Worm (Caenorhabditis elegans) whole organism, young adult: ENCODE results near the gene mlt-8.

Source experiments
- B0019.2 ChIP-seq: fragments of 200-800 bp; sonication (Bioruptor generic); conservative IDR thresholded peaks from 2 replicates; pipeline ENCODE4 v1.3.6; 2022; ENCODE audit warnings: missing genetic modification reagents, missing genetic modification characterization, missing compliant biosample characterization
- B0035.1 ChIP-seq: sonication (generic microtip); optimal IDR thresholded peaks from 2 replicates; lab custom pipeline; 2016; ENCODE audit warnings: missing genetic modification characterization, mild to moderate bottlenecking, missing compliant biosample characterization, missing genotype, missing genetic modification reagents
- C17E4.6 ChIP-seq: fragments of 200-800 bp; sonication (Bioruptor generic); IDR thresholded peaks from 2 replicates; pipeline ENCODE4 v1.3.6; 2022; ENCODE audit warnings: missing genetic modification reagents, missing genetic modification characterization, missing compliant biosample characterization
- F10E7.11 ChIP-seq: sonication (generic microtip); optimal IDR thresholded peaks from 2 replicates; lab custom pipeline; 2017; ENCODE audit warnings: mild to moderate bottlenecking, missing genetic modification characterization, moderate library complexity, missing compliant biosample characterization
- F33H1.4 ChIP-seq: fragments of 200-800 bp; sonication (Bioruptor generic); IDR thresholded peaks from 2 replicates; pipeline ENCODE4 v1.3.6; 2022; ENCODE audit warnings: missing genetic modification reagents, missing genetic modification characterization, missing compliant biosample characterization
- F39B2.1 ChIP-seq: fragments of 200-800 bp; sonication (Bioruptor generic); IDR thresholded peaks from 2 replicates; pipeline ENCODE4 v1.3.6; 2022; ENCODE audit warnings: missing genetic modification reagents, missing genetic modification characterization, missing compliant biosample characterization
- F52B5.7 ChIP-seq: sonication (generic microtip); optimal IDR thresholded peaks from 2 replicates; lab custom pipeline; 2016; ENCODE audit warnings: mild to moderate bottlenecking, missing genetic modification characterization, missing compliant biosample characterization
- F55B11.4 ChIP-seq: sonication (generic microtip); optimal IDR thresholded peaks from 2 replicates; lab custom pipeline; 2016; ENCODE audit warnings: missing compliant biosample characterization, missing genetic modification characterization, borderline replicate concordance; ENCODE audit not compliant: insufficient read depth
- F57A8.1 ChIP-seq: fragments of 200-800 bp; sonication (Bioruptor generic); optimal IDR thresholded peaks from 2 replicates; lab custom pipeline; 2018; ENCODE audit warnings: mild to moderate bottlenecking, missing genetic modification characterization, moderate library complexity, missing compliant biosample characterization
- F57C9.4 ChIP-seq: sonication (generic microtip); optimal IDR thresholded peaks from 2 replicates; lab custom pipeline; 2017; ENCODE audit warnings: mild to moderate bottlenecking, missing genetic modification characterization, missing compliant biosample characterization
- T26A5.8 ChIP-seq: sonication (generic microtip); optimal IDR thresholded peaks from 2 replicates; lab custom pipeline; 2016; ENCODE audit warnings: missing genetic modification characterization, missing compliant biosample characterization
- Y79H2A.3 ChIP-seq: fragments of 200-800 bp; sonication (Bioruptor generic); conservative IDR thresholded peaks from 2 replicates; pipeline ENCODE4 v1.3.6; 2022; ENCODE audit warnings: missing genetic modification reagents, missing genetic modification characterization, missing compliant biosample characterization
- Y95B8A.8 ChIP-seq: fragments of 200-800 bp; sonication (Bioruptor generic); IDR thresholded peaks from 2 replicates; pipeline ENCODE4 v1.3.6; 2022; ENCODE audit warnings: missing genetic modification reagents, missing genetic modification characterization, missing compliant biosample characterization
- aptf-3 ChIP-seq: fragments of 200-800 bp; sonication (Bioruptor generic); IDR thresholded peaks from 2 replicates; pipeline ENCODE4 v1.3.6; 2022; ENCODE audit warnings: missing genetic modification characterization, missing compliant biosample characterization
- attf-6 ChIP-seq: fragments of 200-800 bp; sonication (Bioruptor generic); IDR thresholded peaks from 2 replicates; pipeline ENCODE4 v1.3.6; 2022; ENCODE audit warnings: missing genetic modification reagents, missing genetic modification characterization, missing compliant biosample characterization
- bed-1 ChIP-seq: fragments of 200-800 bp; sonication (Bioruptor generic); IDR thresholded peaks from 2 replicates; pipeline ENCODE4 v1.3.6; 2022; ENCODE audit warnings: missing genetic modification reagents, missing genetic modification characterization, missing compliant biosample characterization
- ccch-3 ChIP-seq: fragments of 200-800 bp; sonication (Bioruptor generic); optimal IDR thresholded peaks from 2 replicates; lab custom pipeline; 2018; ENCODE audit warnings: mild to moderate bottlenecking, missing genetic modification characterization, missing compliant biosample characterization
- ceh-27 ChIP-seq: fragments of 200-800 bp; sonication (Bioruptor generic); optimal IDR thresholded peaks from 2 replicates; lab custom pipeline; 2018; ENCODE audit warnings: mild to moderate bottlenecking, missing genetic modification characterization, moderate library complexity, missing compliant biosample characterization
- ceh-58 ChIP-seq: fragments of 200-800 bp; sonication (Bioruptor generic); IDR thresholded peaks from 2 replicates; pipeline ENCODE4 v1.3.6; 2022; ENCODE audit warnings: missing genetic modification characterization, missing compliant biosample characterization
- ceh-79 ChIP-seq: sonication (generic microtip); optimal IDR thresholded peaks from 2 replicates; lab custom pipeline; 2017; ENCODE audit warnings: mild to moderate bottlenecking, missing genetic modification characterization, missing compliant biosample characterization
- efl-1 ChIP-seq: fragments of 150-350 bp; optimal IDR thresholded peaks from 2 replicates; lab custom pipeline; 2014; ENCODE audit warnings: missing biosample characterization, missing genetic modification reagents, missing genetic modification characterization
- egl-44 ChIP-seq: fragments of 200-800 bp; sonication (Bioruptor generic); IDR thresholded peaks from 2 replicates; pipeline ENCODE4 v1.3.6; 2022; ENCODE audit warnings: missing genetic modification reagents, missing genetic modification characterization, missing compliant biosample characterization
- gei-17 ChIP-seq: fragments of 200-800 bp; sonication (Bioruptor generic); optimal IDR thresholded peaks from 2 replicates; lab custom pipeline; 2018; ENCODE audit warnings: mild to moderate bottlenecking, missing genetic modification characterization, missing compliant biosample characterization
- hmg-1.2 ChIP-seq: fragments of 200-800 bp; sonication (Bioruptor generic); IDR thresholded peaks from 2 replicates; pipeline ENCODE4 v1.3.6; 2022; ENCODE audit warnings: missing genetic modification reagents, missing genetic modification characterization, missing compliant biosample characterization
- hrde-1 ChIP-seq: sonication (generic microtip); optimal IDR thresholded peaks from 2 replicates; lab custom pipeline; 2016; ENCODE audit warnings: missing genetic modification characterization, mild to moderate bottlenecking, missing compliant biosample characterization, moderate library complexity, missing genotype, missing genetic modification reagents, borderline replicate concordance
- lin-40 ChIP-seq: sonication (generic microtip); optimal IDR thresholded peaks from 2 replicates; lab custom pipeline; 2016; ENCODE audit warnings: missing genetic modification characterization, mild to moderate bottlenecking, missing compliant biosample characterization, missing genotype, missing genetic modification reagents
- lir-1 ChIP-seq: fragments of 200-800 bp; sonication (Bioruptor generic); conservative IDR thresholded peaks from 2 replicates; pipeline ENCODE4 v1.3.6; 2022; ENCODE audit warnings: missing genetic modification reagents, missing genetic modification characterization, missing compliant biosample characterization
- lsl-1 ChIP-seq: fragments of 200-800 bp; sonication (Bioruptor generic); optimal IDR thresholded peaks from 2 replicates; lab custom pipeline; 2018; ENCODE audit warnings: mild to moderate bottlenecking, missing genetic modification characterization, moderate library complexity, missing compliant biosample characterization
- madf-8 ChIP-seq: fragments of 200-800 bp; sonication (Bioruptor generic); conservative IDR thresholded peaks from 2 replicates; pipeline ENCODE4 v1.3.6; 2022; ENCODE audit warnings: missing genetic modification reagents, missing genetic modification characterization, missing compliant biosample characterization
- mel-28 ChIP-seq: sonication (generic microtip); optimal IDR thresholded peaks from 2 replicates; lab custom pipeline; 2016; ENCODE audit warnings: borderline replicate concordance, mild to moderate bottlenecking, missing genetic modification characterization, missing compliant biosample characterization
- mes-4 ChIP-seq: sonication (generic microtip); optimal IDR thresholded peaks from 2 replicates; lab custom pipeline; 2016; ENCODE audit warnings: missing genotype, missing genetic modification characterization, missing compliant biosample characterization
- nfya-2 ChIP-seq: fragments of 200-800 bp; sonication (Bioruptor generic); IDR thresholded peaks from 2 replicates; pipeline ENCODE4 v1.3.6; 2022; ENCODE audit warnings: missing genetic modification reagents, missing genetic modification characterization, missing compliant biosample characterization
- repo-1 ChIP-seq: sonication (generic microtip); optimal IDR thresholded peaks from 2 replicates; lab custom pipeline; 2017; ENCODE audit warnings: mild to moderate bottlenecking, missing genetic modification characterization, missing compliant biosample characterization
- sdz-38 ChIP-seq: sonication (generic microtip); optimal IDR thresholded peaks from 2 replicates; lab custom pipeline; 2016; ENCODE audit warnings: missing genotype, missing genetic modification characterization, missing compliant biosample characterization
- snpc-1.3 ChIP-seq: sonication (generic microtip); optimal IDR thresholded peaks from 2 replicates; lab custom pipeline; 2017; ENCODE audit warnings: missing genetic modification characterization, mild to moderate bottlenecking, missing compliant biosample characterization, antibody characterized with exemption, moderate library complexity, missing genotype, missing genetic modification reagents; ENCODE audit not compliant: insufficient read depth
- tbx-9 ChIP-seq: sonication (generic microtip); optimal IDR thresholded peaks from 2 replicates; lab custom pipeline; 2016; ENCODE audit warnings: borderline replicate concordance, missing genetic modification characterization, inconsistent platforms, missing compliant biosample characterization
- zfh-2 ChIP-seq: fragments of 200-800 bp; sonication (Bioruptor generic); conservative IDR thresholded peaks from 2 replicates; pipeline ENCODE4 v1.3.6; 2022; ENCODE audit warnings: missing genetic modification reagents, missing genetic modification characterization, missing compliant biosample characterization
- ztf-18 ChIP-seq: sonication (generic microtip); optimal IDR thresholded peaks from 2 replicates; lab custom pipeline; 2016; ENCODE audit warnings: missing genotype, mild to moderate bottlenecking, missing genetic modification characterization, missing compliant biosample characterization
- ztf-25 ChIP-seq: fragments of 200-800 bp; sonication (Bioruptor generic); IDR thresholded peaks from 2 replicates; pipeline ENCODE4 v1.3.6; 2022; ENCODE audit warnings: missing genetic modification reagents, missing genetic modification characterization, missing compliant biosample characterization
- ztf-26 ChIP-seq: sonication (generic microtip); optimal IDR thresholded peaks from 2 replicates; lab custom pipeline; 2017; ENCODE audit warnings: missing genetic modification characterization, missing compliant biosample characterization

Gene mlt-8

ce11 chrII:591110-591509 lies 19.2 kb upstream of the mlt-8 start, which contains the start of gene W08F4.10:
Gene W08F4.10 (minus strand): TSS chrII:591210.
- TF ChIP-seq F33H1.4 (GFP tag; lab: Robert Waterston, UW): no peak
- no peak for TF ChIP-seq F52B5.7 (tag; lab: Kevin White, UChicago)

- TF ChIP-seq ceh-27 (no peak), ceh-79 (tag; lab: Kevin White, UChicago) (no peak), B0035.1 (tag; lab: Kevin White, UChicago) (no peak), nfya-2 (no peak), sdz-38 (tag; lab: Kevin White, UChicago) (no peak), F39B2.1 (GFP tag; lab: Robert Waterston, UW) (no peak), repo-1 (tag; lab: Kevin White, UChicago) (no peak), efl-1 (no peak), attf-6 (no peak), ztf-18 (no peak), ztf-26 (tag; lab: Kevin White, UChicago) (no peak), ceh-58 (GFP tag; lab: Robert Waterston, UW) (no peak), mes-4 (tag; lab: Kevin White, UChicago) (no peak)
Measured at ce11 chrII:587533-587932, 15.6 kb upstream of the mlt-8 start, which contains the start of gene fbxb-34. Gene fbxb-34 (plus strand): TSS chrII:587833.

ce11 chrII:584321-584848 lies 12.5 kb upstream of the mlt-8 start, which contains the start of the genes W08F4.12 and W08F4.13:
Gene W08F4.12 (minus strand): TSS chrII:584421.
Gene W08F4.13 (plus strand): TSS chrII:584798.
- no peak for TF ChIP-seq Y79H2A.3 (GFP tag; lab: Robert Waterston, UW)
- no peak for TF ChIP-seq lin-40
- TF ChIP-seq lir-1: no peak
- TF ChIP-seq T26A5.8 (tag; lab: Kevin White, UChicago): no peak
- no peak for TF ChIP-seq aptf-3 (GFP tag; lab: Robert Waterston, UW)
- TF ChIP-seq mel-28 (tag; lab: Kevin White, UChicago): no peak
- no peak for TF ChIP-seq C17E4.6
- TF ChIP-seq F57C9.4 (tag; lab: Kevin White, UChicago): no peak
- no peak for TF ChIP-seq ccch-3 (GFP tag; lab: Kevin White, UChicago)
- no peak for TF ChIP-seq hrde-1
- no peak for TF ChIP-seq madf-8 (GFP tag; lab: Robert Waterston, UW)
- no peak for TF ChIP-seq B0019.2 (GFP tag; lab: Robert Waterston, UW)
- TF ChIP-seq tbx-9: no peak
- no peak for TF ChIP-seq F55B11.4
- TF ChIP-seq hmg-1.2: no peak
- no peak for TF ChIP-seq Y95B8A.8 (GFP tag; lab: Robert Waterston, UW)
- no peak for TF ChIP-seq snpc-1.3 (tag; lab: Kevin White, UChicago)
- TF ChIP-seq egl-44 (GFP tag; lab: Robert Waterston, UW): no peak

- no peak for TF ChIP-seq zfh-2 (GFP tag; lab: Robert Waterston, UW)
- no peak for TF ChIP-seq nfya-2
- no peak for TF ChIP-seq B0019.2 (GFP tag; lab: Robert Waterston, UW)
- no peak for TF ChIP-seq bed-1 (GFP tag; lab: Robert Waterston, UW)
- TF ChIP-seq mes-4 (tag; lab: Kevin White, UChicago): no peak
- no peak for TF ChIP-seq F10E7.11 (tag; lab: Kevin White, UChicago)
- no peak for TF ChIP-seq C17E4.6
- TF ChIP-seq F57A8.1 (GFP tag; lab: Kevin White, UChicago): no peak
- no peak for TF ChIP-seq lsl-1 (GFP tag; lab: Kevin White, UChicago)
- TF ChIP-seq gei-17 (GFP tag; lab: Kevin White, UChicago): no peak
- no peak for TF ChIP-seq ztf-25 (GFP tag; lab: Robert Waterston, UW)
Measured at ce11 chrII:582649-583048, 10.7 kb upstream of the mlt-8 start, which contains the start of gene fbxb-14. Gene fbxb-14 (minus strand): TSS chrII:582749.
